Worm (Caenorhabditis elegans) whole organism, L3 larva: ENCODE results near the gene tax-4.

Experiments
- ZK546.5 ChIP-seq: sonication (generic microtip); optimal IDR thresholded peaks from 2 replicates; lab custom pipeline; 2017; ENCODE audit warnings: missing biosample characterization, missing genetic modification characterization
- ceh-28 ChIP-seq: fragments of 150-350 bp; optimal IDR thresholded peaks from 2 replicates; lab custom pipeline; 2014; ENCODE audit warnings: missing biosample characterization, missing genetic modification reagents, missing genetic modification characterization
- mdl-1 ChIP-seq: fragments of 150-350 bp; optimal IDR thresholded peaks from 2 replicates; lab custom pipeline; 2014; ENCODE audit warnings: missing biosample characterization, missing genetic modification characterization
- nhr-11 ChIP-seq: fragments of 150-350 bp; optimal IDR thresholded peaks from 2 replicates; lab custom pipeline; 2014; ENCODE audit warnings: missing biosample characterization, missing genetic modification characterization
- nhr-237 ChIP-seq: fragments of 150-350 bp; optimal IDR thresholded peaks from 2 replicates; lab custom pipeline; 2014; ENCODE audit warnings: missing biosample characterization, missing genetic modification characterization
- snpc-4 ChIP-seq: fragments of 150-350 bp; optimal IDR thresholded peaks from 2 replicates; lab custom pipeline; 2014; ENCODE audit warnings: missing biosample characterization, missing genetic modification characterization
- unc-39 ChIP-seq: sonication (generic microtip); optimal IDR thresholded peaks from 4 replicates; lab custom pipeline; 2017; ENCODE audit warnings: missing biosample characterization, missing genetic modification characterization

- no peak for TF ChIP-seq ZK546.5
- TF ChIP-seq unc-39 (tag; lab: Kevin White, UChicago) = no peak
- no peak for TF ChIP-seq ceh-28 (tag; lab: Kevin White, UChicago)
- no peak for TF ChIP-seq snpc-4 (tag; lab: Kevin White, UChicago)
- TF ChIP-seq nhr-237 (tag; lab: Kevin White, UChicago) = no peak
- TF ChIP-seq nhr-11 (tag; lab: Kevin White, UChicago) = no peak
- TF ChIP-seq mdl-1 = no peak
Observed at ce11 chrIII:9181246-9181645, at the start of gene tax-4.
